Worm (Caenorhabditis elegans) whole organism, L4 larva: ENCODE data around the gene ugt-43.

Experiments used
- D1046.2 ChIP-seq: fragments of 200-800 bp; sonication (Bioruptor generic); IDR thresholded peaks from 2 replicates; pipeline ENCODE4 v1.3.6; 2022; ENCODE audit warnings: missing genetic modification characterization, missing compliant biosample characterization
- F26F4.8 ChIP-seq: fragments of 200-800 bp; sonication (Bioruptor generic); conservative IDR thresholded peaks from 2 replicates; pipeline ENCODE4 v1.3.6; 2022; ENCODE audit warnings: missing genetic modification characterization, missing compliant biosample characterization
- F37D6.2 ChIP-seq: sonication (generic microtip); optimal IDR thresholded peaks from 2 replicates; lab custom pipeline; 2016; ENCODE audit warnings: mild to moderate bottlenecking, missing genetic modification characterization, missing compliant biosample characterization
- F44E2.7 ChIP-seq: fragments of 200-800 bp; sonication (Bioruptor generic); IDR thresholded peaks from 2 replicates; pipeline ENCODE4 v2.1.2; 2022; ENCODE audit warnings: missing genetic modification characterization, missing compliant biosample characterization
- F49E8.2 ChIP-seq: sonication (generic microtip); optimal IDR thresholded peaks from 2 replicates; lab custom pipeline; 2016; ENCODE audit warnings: missing compliant biosample characterization, mild to moderate bottlenecking, missing genetic modification characterization, borderline replicate concordance
- T26A8.4 ChIP-seq: fragments of 200-800 bp; sonication (Bioruptor generic); IDR thresholded peaks from 2 replicates; pipeline ENCODE4 v1.3.6; 2022; ENCODE audit warnings: missing genetic modification characterization, missing compliant biosample characterization
- Y105C5A.15 ChIP-seq: fragments of 200-800 bp; sonication (Bioruptor generic); IDR thresholded peaks from 2 replicates; pipeline ENCODE4 v1.3.6; 2022; ENCODE audit warnings: missing genetic modification characterization, missing compliant biosample characterization
- Y48G9A.11 ChIP-seq: fragments of 200-800 bp; sonication (Bioruptor generic); IDR thresholded peaks from 2 replicates; pipeline ENCODE4 v1.3.6; 2022; ENCODE audit warnings: missing genetic modification reagents, missing genetic modification characterization, missing compliant biosample characterization
- Y5F2A.4 ChIP-seq: fragments of 200-800 bp; sonication (Bioruptor generic); optimal IDR thresholded peaks from 2 replicates; lab custom pipeline; 2018; ENCODE audit warnings: mild to moderate bottlenecking, missing genetic modification characterization, missing compliant biosample characterization
- aha-1 ChIP-seq: fragments of 150-350 bp; peaks from one replicate; lab custom pipeline; 2014; ENCODE audit warnings: missing biosample characterization, missing genetic modification characterization
- aly-2 ChIP-seq: sonication (generic microtip); optimal IDR thresholded peaks from 2 replicates; lab custom pipeline; 2018; ENCODE audit warnings: missing biosample characterization, missing genetic modification characterization
- ceh-62 ChIP-seq: sonication (generic microtip); optimal IDR thresholded peaks from 2 replicates; lab custom pipeline; 2017; ENCODE audit warnings: missing biosample characterization, missing genetic modification characterization
- ces-1 ChIP-seq: fragments of 150-350 bp; sonication (generic microtip); optimal IDR thresholded peaks from 4 replicates; lab custom pipeline; 2014; ENCODE audit warnings: missing biosample characterization, missing genetic modification reagents, missing genetic modification characterization
- ctbp-1 ChIP-seq: fragments of 200-800 bp; sonication (Bioruptor generic); IDR thresholded peaks from 2 replicates; pipeline ENCODE4 v1.3.6; 2022; ENCODE audit warnings: missing genetic modification reagents, missing genetic modification characterization, missing compliant biosample characterization
- daf-12 ChIP-seq: fragments of 150-350 bp; optimal IDR thresholded peaks from 2 replicates; lab custom pipeline; 2014; ENCODE audit warnings: missing biosample characterization, missing genetic modification reagents, missing genetic modification characterization
- daf-16 ChIP-seq, 3 experiments: sonication (generic microtip); optimal IDR thresholded peaks; 2 replicates each; lab custom pipeline; 2016 to 2017; ENCODE audit warnings: missing genetic modification characterization in 3 of 3, missing genetic modification reagents in 3 of 3, mild to moderate bottlenecking in 2 of 3, missing compliant biosample characterization in 2 of 3, missing biosample characterization in 1 of 3, moderate library complexity in 1 of 3
- dmd-6 ChIP-seq: fragments of 200-800 bp; sonication (Bioruptor generic); IDR thresholded peaks from 2 replicates; pipeline ENCODE4 v1.3.6; 2022; ENCODE audit warnings: missing genetic modification reagents, missing genetic modification characterization, missing compliant biosample characterization
- dmd-9 ChIP-seq: fragments of 200-800 bp; sonication (Bioruptor generic); IDR thresholded peaks from 2 replicates; pipeline ENCODE4 v1.3.6; 2022; ENCODE audit warnings: missing genetic modification reagents, missing genetic modification characterization, missing compliant biosample characterization
- duxl-1 ChIP-seq: sonication (generic microtip); optimal IDR thresholded peaks from 2 replicates; lab custom pipeline; 2016; ENCODE audit warnings: mild to moderate bottlenecking, missing genetic modification characterization, moderate library complexity, missing compliant biosample characterization; ENCODE audit not compliant: poor library complexity
- egl-43 ChIP-seq: fragments of 200-800 bp; sonication (Bioruptor generic); IDR thresholded peaks from 2 replicates; pipeline ENCODE4 v1.3.6; 2022; ENCODE audit warnings: missing genetic modification reagents, missing genetic modification characterization, missing compliant biosample characterization
- fkh-10 ChIP-seq: fragments of 150-350 bp; optimal IDR thresholded peaks from 2 replicates; lab custom pipeline; 2014; ENCODE audit warnings: missing biosample characterization, missing genetic modification reagents, missing genetic modification characterization
- hif-1 ChIP-seq, 2 experiments: sonication (generic microtip); optimal IDR thresholded peaks; 2 replicates each; lab custom pipeline; 2016 to 2017; ENCODE audit warnings: missing compliant biosample characterization in 2 of 2, missing genetic modification characterization in 2 of 2, missing genetic modification reagents in 2 of 2, missing genotype in 2 of 2, mild to moderate bottlenecking in 1 of 2
- hlh-30 ChIP-seq: sonication (generic microtip); optimal IDR thresholded peaks from 2 replicates; lab custom pipeline; 2017; ENCODE audit warnings: antibody characterized with exemption, mild to moderate bottlenecking, missing genetic modification characterization, missing compliant biosample characterization; ENCODE audit not compliant: insufficient read depth
- jun-1 ChIP-seq: fragments of 150-350 bp; optimal IDR thresholded peaks from 2 replicates; lab custom pipeline; 2014; ENCODE audit warnings: missing biosample characterization, missing genetic modification reagents, missing genetic modification characterization
- lin-13 ChIP-seq: fragments of 150-350 bp; optimal IDR thresholded peaks from 2 replicates; lab custom pipeline; 2014; ENCODE audit warnings: missing biosample characterization, missing genetic modification reagents, missing genetic modification characterization
- lin-15B ChIP-seq: fragments of 150-350 bp; sonication (generic microtip); optimal IDR thresholded peaks from 3 replicates; lab custom pipeline; 2014; ENCODE audit warnings: missing biosample characterization, missing genetic modification characterization
- lin-29 ChIP-seq: fragments of 200-800 bp; sonication (Bioruptor generic); IDR thresholded peaks from 2 replicates; pipeline ENCODE4 v1.3.6; 2022; ENCODE audit warnings: missing genetic modification reagents, missing genetic modification characterization, missing compliant biosample characterization
- lin-38 ChIP-seq: fragments of 200-800 bp; sonication (Bioruptor generic); IDR thresholded peaks from 2 replicates; pipeline ENCODE4 v1.3.6; 2022; ENCODE audit warnings: missing genetic modification reagents, missing genetic modification characterization, missing compliant biosample characterization
- lsy-2 ChIP-seq, 2 experiments: fragments of 150-350 bp in 1 of 2; sonication (generic microtip) in 1 of 2; optimal IDR thresholded peaks; 2 replicates each; lab custom pipeline; 2014 to 2017; ENCODE audit warnings: missing biosample characterization in 2 of 2, missing genetic modification characterization in 2 of 2
- mdl-1 ChIP-seq, 2 experiments: fragments of 150-350 bp in 1 of 2; sonication (generic microtip) in 1 of 2; optimal IDR thresholded peaks; 2 replicates each; lab custom pipeline; 2014 to 2017; ENCODE audit warnings: missing biosample characterization in 2 of 2, missing genetic modification characterization in 2 of 2
- mep-1 ChIP-seq: fragments of 150-350 bp; sonication (generic microtip); optimal IDR thresholded peaks from 3 replicates; lab custom pipeline; 2014; ENCODE audit warnings: missing biosample characterization, missing genetic modification characterization
- mes-2 ChIP-seq: sonication (generic microtip); optimal IDR thresholded peaks from 2 replicates; lab custom pipeline; 2016; ENCODE audit warnings: missing genotype, mild to moderate bottlenecking, missing genetic modification characterization, missing compliant biosample characterization; ENCODE audit not compliant: poor library complexity, severe bottlenecking
- nhr-10 ChIP-seq: fragments of 150-350 bp; optimal IDR thresholded peaks from 2 replicates; lab custom pipeline; 2014; ENCODE audit warnings: missing biosample characterization, missing genetic modification characterization
- nhr-102 ChIP-seq: sonication (generic microtip); optimal IDR thresholded peaks from 2 replicates; lab custom pipeline; 2016; ENCODE audit warnings: mild to moderate bottlenecking, missing genetic modification characterization, moderate library complexity, missing compliant biosample characterization
- nhr-11 ChIP-seq: fragments of 150-350 bp; optimal IDR thresholded peaks from 2 replicates; lab custom pipeline; 2014; ENCODE audit warnings: missing biosample characterization, missing genetic modification characterization
- nhr-111 ChIP-seq: fragments of 200-800 bp; sonication (Bioruptor generic); optimal IDR thresholded peaks from 2 replicates; lab custom pipeline; 2018; ENCODE audit warnings: mild to moderate bottlenecking, missing genetic modification characterization, missing compliant biosample characterization
- nhr-28 ChIP-seq: fragments of 150-350 bp; optimal IDR thresholded peaks from 2 replicates; lab custom pipeline; 2014; ENCODE audit warnings: missing biosample characterization, missing genetic modification characterization
- nhr-41 ChIP-seq: fragments of 200-800 bp; sonication (Bioruptor generic); IDR thresholded peaks from 2 replicates; pipeline ENCODE4 v1.3.6; 2022; ENCODE audit warnings: missing genetic modification reagents, missing genetic modification characterization, missing compliant biosample characterization
- nhr-6 ChIP-seq: fragments of 150-350 bp; optimal IDR thresholded peaks from 2 replicates; lab custom pipeline; 2014; ENCODE audit warnings: missing biosample characterization, missing genetic modification characterization
- nhr-77 ChIP-seq: fragments of 150-350 bp; optimal IDR thresholded peaks from 2 replicates; lab custom pipeline; 2014; ENCODE audit warnings: missing biosample characterization, missing genetic modification characterization
- saeg-2 ChIP-seq: fragments of 200-800 bp; sonication (Bioruptor generic); IDR thresholded peaks from 2 replicates; pipeline ENCODE4 v1.3.6; 2022; ENCODE audit warnings: missing genetic modification reagents, missing genetic modification characterization, missing compliant biosample characterization
- sdz-12 ChIP-seq: fragments of 200-800 bp; sonication (Bioruptor generic); optimal IDR thresholded peaks from 2 replicates; lab custom pipeline; 2018; ENCODE audit warnings: mild to moderate bottlenecking, missing genetic modification characterization, missing compliant biosample characterization
- snpc-4 ChIP-seq: fragments of 150-350 bp; optimal IDR thresholded peaks from 2 replicates; lab custom pipeline; 2014; ENCODE audit warnings: missing biosample characterization, missing genetic modification characterization
- spr-1 ChIP-seq: sonication (generic microtip); optimal IDR thresholded peaks from 2 replicates; lab custom pipeline; 2016; ENCODE audit warnings: mild to moderate bottlenecking, missing genetic modification characterization, missing compliant biosample characterization
- tag-97 ChIP-seq: fragments of 200-800 bp; sonication (Bioruptor generic); IDR thresholded peaks from 2 replicates; pipeline ENCODE4 v1.3.6; 2022; ENCODE audit warnings: missing genetic modification characterization, missing compliant biosample characterization
- tra-1 ChIP-seq: fragments of 200-800 bp; sonication (Bioruptor generic); IDR thresholded peaks from 2 replicates; pipeline ENCODE4 v1.3.6; 2022; ENCODE audit warnings: missing genetic modification reagents, missing genetic modification characterization, missing compliant biosample characterization
- vab-7 ChIP-seq: fragments of 200-800 bp; sonication (Bioruptor generic); IDR thresholded peaks from 2 replicates; pipeline ENCODE4 v1.3.6; 2022; ENCODE audit warnings: missing genetic modification reagents, missing genetic modification characterization, missing compliant biosample characterization
- zag-1 ChIP-seq: fragments of 150-350 bp; optimal IDR thresholded peaks from 2 replicates; lab custom pipeline; 2014; ENCODE audit warnings: missing biosample characterization, missing genetic modification characterization
- zfp-3 ChIP-seq: fragments of 200-800 bp; sonication (Bioruptor generic); conservative IDR thresholded peaks from 2 replicates; pipeline ENCODE4 v1.3.6; 2022; ENCODE audit warnings: missing genetic modification reagents, missing genetic modification characterization, missing compliant biosample characterization
- ztf-7 ChIP-seq: fragments of 150-350 bp; optimal IDR thresholded peaks from 2 replicates; lab custom pipeline; 2014; ENCODE audit warnings: missing biosample characterization, missing genetic modification characterization

The ugt-43 gene

ce11 chrIV:10462608-10463007 is 1.8 kb upstream of the ugt-43 start:
- TF ChIP-seq F37D6.2 (tag; lab: Kevin White, UChicago) (no peak), ceh-62 (tag; lab: Kevin White, UChicago) (no peak), nhr-28 (peak; percentile 3), dmd-6 (GFP tag; lab: Robert Waterston, UW) (peak; percentile 82), aha-1 (peak; percentile 44), daf-16 (GFP tag; optimal IDR thresholded peaks at IDR 0.05; lab: Kevin White, UChicago) (no peak), daf-16 (tag; optimal IDR thresholded peaks at IDR 0.05; lab: Kevin White, UChicago) (peak; percentile 69)

DNA sequence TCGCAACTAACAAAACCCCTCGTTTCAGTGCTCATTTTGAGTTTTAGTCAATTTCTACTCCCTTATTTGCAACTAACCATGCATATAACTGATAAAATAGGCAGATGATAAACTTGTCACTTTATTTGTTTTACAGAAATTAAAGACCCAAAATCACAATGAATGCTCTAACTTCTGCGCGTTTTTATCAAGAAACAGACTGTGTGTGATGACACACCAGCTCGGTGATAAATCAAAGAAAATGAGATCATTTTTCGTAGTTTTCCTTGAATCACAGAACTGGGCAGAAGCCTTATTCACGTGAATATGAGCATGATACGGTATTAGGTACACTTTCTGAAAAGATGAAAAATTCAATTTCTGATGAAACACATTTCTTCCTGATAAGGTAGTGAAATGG is 1.3 kb upstream of the ugt-43 start:
- TF ChIP-seq duxl-1: no peak
- peak in 1 of 2 experiments; percentile 71 for TF ChIP-seq daf-16 (GFP tag; optimal IDR thresholded peaks at IDR 0.05; lab: Kevin White, UChicago)
- TF ChIP-seq daf-16 (tag; optimal IDR thresholded peaks at IDR 0.05; lab: Kevin White, UChicago): peak; percentile 82
- no peak for TF ChIP-seq spr-1 (tag; lab: Kevin White, UChicago)
- no peak for TF ChIP-seq F49E8.2 (tag; lab: Kevin White, UChicago)
- TF ChIP-seq nhr-6 (tag; lab: Kevin White, UChicago): no peak
- no peak for TF ChIP-seq mdl-1 (tag; optimal IDR thresholded peaks at IDR 0.05; lab: Kevin White, UChicago)
- no peak for TF ChIP-seq tag-97 (GFP tag; lab: Robert Waterston, UW)
- TF ChIP-seq dmd-9 (GFP tag; lab: Robert Waterston, UW): no peak
- TF ChIP-seq nhr-77 (tag; lab: Kevin White, UChicago): no peak
- TF ChIP-seq ztf-7 (tag; lab: Kevin White, UChicago): no peak
- no peak for TF ChIP-seq snpc-4 (tag; lab: Kevin White, UChicago)
- no peak for TF ChIP-seq jun-1 (tag; lab: Kevin White, UChicago)
- TF ChIP-seq lin-38: no peak
- peak; percentile 77; the same call in 1 of the 2 replicates for TF ChIP-seq saeg-2 (GFP tag; lab: Robert Waterston, UW)
- TF ChIP-seq F44E2.7: no peak
- no peak for TF ChIP-seq hif-1 (tag; optimal IDR thresholded peaks at IDR 0.05; lab: Kevin White, UChicago)
- TF ChIP-seq Y105C5A.15 (GFP tag; lab: Robert Waterston, UW): no peak
- no peak for TF ChIP-seq F26F4.8 (GFP tag; lab: Robert Waterston, UW)
- TF ChIP-seq zfp-3 (GFP tag; lab: Robert Waterston, UW): no peak
- TF ChIP-seq mep-1 (tag; lab: Kevin White, UChicago): no peak
- no peak for TF ChIP-seq lin-15B (tag; lab: Kevin White, UChicago)
- TF ChIP-seq Y48G9A.11 (GFP tag; lab: Robert Waterston, UW): no peak
- 0 out of 2 replicates have a peak, but pooled peaks have one; percentile 14 for TF ChIP-seq T26A8.4 (GFP tag; lab: Robert Waterston, UW)
- no peak for TF ChIP-seq egl-43 (GFP tag; lab: Robert Waterston, UW)
- TF ChIP-seq tra-1: peak; percentile 87
- no peak for TF ChIP-seq daf-12 (tag; lab: Kevin White, UChicago)
- TF ChIP-seq lsy-2 (tag; optimal IDR thresholded peaks at IDR 0.05; lab: Kevin White, UChicago): no peak
- no peak for TF ChIP-seq sdz-12 (GFP tag; lab: Kevin White, UChicago)
- TF ChIP-seq aly-2: no peak
- no peak for TF ChIP-seq nhr-111 (GFP tag; lab: Kevin White, UChicago)
- TF ChIP-seq nhr-102 (tag; lab: Kevin White, UChicago): peak; percentile 71
- no peak for TF ChIP-seq D1046.2 (GFP tag; lab: Robert Waterston, UW)
- no peak for TF ChIP-seq mes-2 (tag; lab: Kevin White, UChicago)
- no peak for TF ChIP-seq nhr-41 (GFP tag; lab: Robert Waterston, UW)
- TF ChIP-seq fkh-10: no peak
- no peak for TF ChIP-seq nhr-11 (tag; lab: Kevin White, UChicago)
- no peak for TF ChIP-seq ctbp-1 (GFP tag; lab: Robert Waterston, UW)
- no peak for TF ChIP-seq vab-7 (GFP tag; lab: Robert Waterston, UW)
- no peak for TF ChIP-seq lin-29
- no peak for TF ChIP-seq ces-1 (GFP tag; lab: Kevin White, UChicago)
- no peak for TF ChIP-seq Y5F2A.4 (GFP tag; lab: Kevin White, UChicago)
- no peak for TF ChIP-seq zag-1 (tag; lab: Kevin White, UChicago)
- TF ChIP-seq nhr-10: no peak
- no peak for TF ChIP-seq lin-13 (GFP tag; lab: Kevin White, UChicago)
- peak; percentile 55 for TF ChIP-seq hlh-30 (tag; lab: Kevin White, UChicago)
